Worm (Caenorhabditis elegans) whole organism, early embryonic: ENCODE data around the gene fbxb-50.

Experiments
- B0310.2 ChIP-seq: sonication (generic microtip); optimal IDR thresholded peaks from 2 replicates; lab custom pipeline; 2016; ENCODE audit warnings: mild to moderate bottlenecking, missing genetic modification characterization, missing compliant biosample characterization
- F13C5.2 ChIP-seq: sonication (generic microtip); optimal IDR thresholded peaks from 2 replicates; lab custom pipeline; 2017; ENCODE audit warnings: mild to moderate bottlenecking, missing genetic modification characterization, inconsistent platforms, missing compliant biosample characterization
- aly-1 ChIP-seq: sonication (generic microtip); optimal IDR thresholded peaks from 2 replicates; lab custom pipeline; 2016; ENCODE audit warnings: missing genetic modification characterization, missing compliant biosample characterization
- ama-1 ChIP-seq: fragments of 150-350 bp; optimal IDR thresholded peaks from 2 replicates; lab custom pipeline; 2014
- ceh-13 ChIP-seq: fragments of 200-800 bp; sonication (Bioruptor generic); optimal IDR thresholded peaks from 2 replicates; lab custom pipeline; 2018; ENCODE audit warnings: mild to moderate bottlenecking, missing genetic modification characterization, missing compliant biosample characterization
- ceh-36 ChIP-seq: sonication (generic microtip); optimal IDR thresholded peaks from 2 replicates; lab custom pipeline; 2016; ENCODE audit warnings: missing genetic modification characterization, inconsistent platforms, missing compliant biosample characterization
- ets-7 ChIP-seq: sonication (generic microtip); optimal IDR thresholded peaks from 2 replicates; lab custom pipeline; 2016; ENCODE audit warnings: missing genotype, missing genetic modification characterization, missing compliant biosample characterization
- flt-1 ChIP-seq: fragments of 200-800 bp; sonication (Bioruptor generic); IDR thresholded peaks from 2 replicates; pipeline ENCODE4 v1.3.6; 2022; ENCODE audit warnings: missing genetic modification characterization, missing compliant biosample characterization
- hmbx-1 ChIP-seq: sonication (generic microtip); optimal IDR thresholded peaks from 2 replicates; lab custom pipeline; 2016; ENCODE audit warnings: mild to moderate bottlenecking, missing genetic modification characterization, missing compliant biosample characterization
- hmg-4 ChIP-seq: fragments of 200-800 bp; sonication (Bioruptor generic); optimal IDR thresholded peaks from 2 replicates; lab custom pipeline; 2018; ENCODE audit warnings: mild to moderate bottlenecking, missing genetic modification characterization, missing compliant biosample characterization
- hnd-1 ChIP-seq: sonication (generic microtip); optimal IDR thresholded peaks from 2 replicates; lab custom pipeline; 2016; ENCODE audit warnings: missing genetic modification characterization, missing compliant biosample characterization
- pes-1 ChIP-seq: fragments of 200-800 bp; sonication (Bioruptor generic); IDR thresholded peaks from 2 replicates; pipeline ENCODE4 v1.3.6; 2022; ENCODE audit warnings: missing genetic modification reagents, missing genetic modification characterization, missing compliant biosample characterization
- scrt-1 ChIP-seq: fragments of 200-800 bp; sonication (Bioruptor generic); IDR thresholded peaks from 2 replicates; pipeline ENCODE4 v1.3.6; 2022; ENCODE audit warnings: missing genetic modification characterization, missing compliant biosample characterization
- sea-1 ChIP-seq: fragments of 200-800 bp; sonication (Bioruptor generic); conservative IDR thresholded peaks from 2 replicates; pipeline ENCODE4 v1.3.6; 2022; ENCODE audit warnings: missing genetic modification characterization, missing compliant biosample characterization
- tbx-11 ChIP-seq: fragments of 200-800 bp; sonication (Bioruptor generic); IDR thresholded peaks from 2 replicates; pipeline ENCODE4 v1.3.6; 2022; ENCODE audit warnings: missing genetic modification characterization, missing compliant biosample characterization
- tbx-37 ChIP-seq: fragments of 200-800 bp; sonication (Bioruptor generic); conservative IDR thresholded peaks from 2 replicates; pipeline ENCODE4 v1.3.6; 2022; ENCODE audit warnings: missing genetic modification reagents, missing genetic modification characterization, missing compliant biosample characterization
- tra-4 ChIP-seq: sonication (generic microtip); optimal IDR thresholded peaks from 2 replicates; lab custom pipeline; 2017; ENCODE audit warnings: missing genetic modification characterization, missing compliant biosample characterization

The fbxb-50 gene

DNA sequence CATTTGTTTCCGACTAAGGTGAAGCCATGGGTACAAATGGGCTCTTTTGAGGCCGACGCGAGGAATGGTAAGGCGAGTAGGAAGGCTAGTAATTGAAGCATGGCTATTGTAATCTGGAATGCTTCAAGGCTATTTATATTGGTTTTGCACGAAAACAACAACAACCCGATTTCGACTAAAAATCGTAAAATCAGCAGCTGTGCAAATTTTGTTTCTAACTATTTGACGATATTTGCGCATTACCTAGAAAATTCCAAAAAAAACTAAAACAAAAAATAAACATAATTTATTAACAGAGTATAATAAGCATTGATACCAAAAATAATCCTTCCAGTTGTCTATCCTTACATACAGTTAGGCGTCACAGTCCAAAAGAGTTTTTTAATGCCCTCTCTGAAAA, 38.9 kb downstream of the fbxb-50 start, which contains the start of gene clec-20:
clec-20 (minus strand) TSS at position 101 of the 400 bp plus-strand sequence.
- TF ChIP-seq ceh-13 = no peak
- no peak for TF ChIP-seq ets-7 (tag; lab: Kevin White, UChicago)
- no peak for TF ChIP-seq aly-1
- no peak for TF ChIP-seq tbx-37
- no peak for TF ChIP-seq ama-1 (lab: Kevin White, UChicago)
- no peak for TF ChIP-seq tra-4

DNA sequence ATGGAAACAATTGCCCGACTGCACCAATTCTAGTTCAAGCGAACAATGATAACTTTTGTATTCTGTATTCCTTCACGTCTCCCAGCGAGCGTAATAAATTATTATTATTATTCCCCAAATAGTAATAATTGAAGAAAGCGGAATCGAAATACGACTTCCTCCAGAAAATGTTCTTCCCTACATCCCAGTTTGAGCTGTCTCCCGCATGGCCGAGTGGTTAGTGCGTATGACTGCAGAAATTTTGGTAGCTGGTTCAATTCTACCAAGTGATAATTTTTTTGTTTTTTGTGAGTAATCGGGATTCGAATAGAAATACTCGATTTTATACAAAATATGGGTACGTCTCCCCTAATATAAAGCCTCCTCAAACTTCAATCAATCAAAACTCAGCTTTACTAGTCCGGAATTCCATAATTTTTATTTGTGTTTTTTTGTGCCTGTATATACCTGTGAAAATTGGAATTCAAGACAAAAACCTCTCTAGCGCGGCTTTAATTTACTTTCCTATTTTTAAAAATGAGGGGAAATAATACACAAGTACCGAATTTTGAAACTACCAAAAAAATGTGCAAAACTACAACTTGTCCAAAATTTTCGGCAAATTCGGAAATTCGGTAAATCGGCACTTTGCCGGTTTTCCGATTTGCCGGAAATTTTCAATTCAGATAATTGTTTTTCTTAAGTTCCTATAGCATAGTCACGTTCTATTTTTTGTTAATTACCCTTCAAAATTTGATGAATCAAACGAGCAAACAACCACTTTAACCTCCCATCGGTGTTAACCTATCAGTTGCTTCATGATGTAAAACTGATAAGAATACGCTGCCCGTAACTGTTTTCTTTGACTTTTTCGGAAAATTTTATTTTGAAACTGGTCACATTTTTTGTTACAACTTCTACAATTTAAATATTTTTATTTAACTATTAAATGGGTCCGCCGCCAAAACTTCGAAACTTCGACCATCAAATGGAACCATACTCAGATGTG, 41.2 kb downstream of the fbxb-50 start, which contains the start of gene bath-46:
bath-46 (plus strand) TSS at position 806 of the 988 bp plus-strand sequence.
- TF ChIP-seq hmbx-1 (tag; lab: Kevin White, UChicago) = no peak
- no peak for TF ChIP-seq tra-4
- no peak for TF ChIP-seq ceh-36 (tag; lab: Kevin White, UChicago)
- no peak for TF ChIP-seq scrt-1 (GFP tag; lab: Robert Waterston, UW)
- TF ChIP-seq pes-1 = no peak
- TF ChIP-seq ets-7 (tag; lab: Kevin White, UChicago) = no peak
- no peak for TF ChIP-seq B0310.2
- no peak for TF ChIP-seq hnd-1
- no peak for TF ChIP-seq aly-1
- no peak for TF ChIP-seq ama-1 (lab: Kevin White, UChicago)
- TF ChIP-seq F13C5.2 (tag; lab: Kevin White, UChicago) = no peak
- TF ChIP-seq tbx-11 (GFP tag; lab: Robert Waterston, UW) = no peak

DNA sequence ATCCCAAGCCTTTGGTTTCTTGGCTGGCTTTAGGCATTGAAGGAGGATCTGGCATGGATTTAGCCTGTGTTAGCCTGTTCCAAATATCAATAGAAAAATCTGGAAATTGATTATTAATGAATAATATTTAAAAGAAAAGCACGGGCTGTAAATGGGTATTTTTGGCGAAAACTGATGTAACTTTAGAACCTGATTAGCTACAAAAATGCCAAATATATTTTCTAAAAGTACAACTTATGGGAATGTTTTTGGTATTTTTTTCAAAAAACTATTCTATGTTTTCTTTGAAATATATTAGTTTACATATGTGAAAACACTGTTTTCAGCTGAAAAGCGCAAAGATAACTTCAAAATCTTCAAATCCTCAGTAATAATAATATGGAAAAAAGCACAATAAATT, 44.4 kb downstream of the fbxb-50 start, which contains the start of gene bath-26:
bath-26 (minus strand) TSS at position 101 of the 400 bp plus-strand sequence.
- no peak for TF ChIP-seq pes-1
- no peak for TF ChIP-seq tra-4
- no peak for TF ChIP-seq sea-1
- TF ChIP-seq scrt-1 (GFP tag; lab: Robert Waterston, UW) = no peak
- TF ChIP-seq ceh-36 (tag; lab: Kevin White, UChicago) = no peak
- TF ChIP-seq F13C5.2 (tag; lab: Kevin White, UChicago) = no peak
- TF ChIP-seq hmg-4 (GFP tag; lab: Kevin White, UChicago) = no peak
- TF ChIP-seq flt-1 (GFP tag; lab: Robert Waterston, UW) = no peak
- no peak for TF ChIP-seq tbx-37

- TF ChIP-seq B0310.2 = no peak
- no peak for TF ChIP-seq flt-1 (GFP tag; lab: Robert Waterston, UW)
- TF ChIP-seq tra-4 = no peak
- TF ChIP-seq sea-1 = no peak
- no peak for TF ChIP-seq hnd-1
- TF ChIP-seq ama-1 (lab: Kevin White, UChicago) = no peak
- no peak for TF ChIP-seq tbx-11 (GFP tag; lab: Robert Waterston, UW)
- no peak for TF ChIP-seq ets-7 (tag; lab: Kevin White, UChicago)
- no peak for TF ChIP-seq ceh-13
- no peak for TF ChIP-seq aly-1
- TF ChIP-seq F13C5.2 (tag; lab: Kevin White, UChicago) = no peak
Observed at ce11 chrII:1601507-1601906, 45.3 kb downstream of the fbxb-50 start, which contains the start of gene bath-47. bath-47 (plus strand) TSS chrII:1601811.

- no peak for TF ChIP-seq hmbx-1 (tag; lab: Kevin White, UChicago)
- no peak for TF ChIP-seq tbx-37
- TF ChIP-seq pes-1 = no peak
- no peak for TF ChIP-seq hmg-4 (GFP tag; lab: Kevin White, UChicago)
Observed at ce11 chrII:1603049-1603448, 46.8 kb downstream of the fbxb-50 start.

- TF ChIP-seq aly-1 (no peak), hmg-4 (GFP tag; lab: Kevin White, UChicago) (no peak), hnd-1 (no peak)
Observed at ce11 chrII:1605010-1605409, 48.8 kb downstream of the fbxb-50 start.

ce11 chrII:1606079-1606478, 49.8 kb downstream of the fbxb-50 start, which contains the start of gene bath-33:
bath-33 (minus strand) TSS chrII:1606179.
- TF ChIP-seq ceh-36 (tag; lab: Kevin White, UChicago) (no peak), sea-1 (no peak), tra-4 (no peak)
